Worm (Caenorhabditis elegans): ENCODE measurements around the gene W05H5.1.

DNA sequence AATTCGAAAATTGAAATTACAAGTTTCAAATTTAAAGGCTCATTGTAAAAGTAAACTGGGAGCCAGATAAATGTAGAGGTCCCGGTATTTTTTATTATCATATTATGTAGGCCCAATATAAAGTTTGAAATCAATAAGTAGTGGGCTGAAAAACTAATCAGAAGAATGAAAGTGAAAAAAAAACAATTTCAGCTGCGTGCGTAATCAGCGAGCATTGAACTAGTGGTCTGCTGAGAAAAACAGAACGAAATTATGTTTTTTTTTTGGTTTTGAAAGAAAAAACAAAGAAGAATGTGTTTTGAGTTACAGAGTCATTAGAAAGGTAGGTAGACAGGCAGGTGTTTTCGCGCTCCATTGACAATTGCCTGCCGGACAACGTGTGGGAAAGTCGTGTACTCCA lies 35.9 kb downstream of the W05H5.1 start, which contains the start of gene sre-31:
- TF ChIP-seq ztf-11 (tag; optimal IDR thresholded peaks at IDR 0.05) (no peak), lin-13 (GFP tag; optimal IDR thresholded peaks at IDR 0.05) (no peak), unc-130 (tag; optimal IDR thresholded peaks at IDR 0.05) (no peak), mdl-1 (tag; optimal IDR thresholded peaks at IDR 0.05) (no peak), sptf-1 (tag; optimal IDR thresholded peaks at IDR 0.05) (no peak), efl-3 (GFP tag; optimal IDR thresholded peaks at IDR 0.05) (no peak), nhr-237 (tag; optimal IDR thresholded peaks at IDR 0.05) (no peak), fkh-10 (GFP tag; optimal IDR thresholded peaks at IDR 0.05) (no peak)

Measured in whole organism, L1 larva.